Fruit fly (Drosophila melanogaster) whole organism, embryonic: ENCODE data around the gene CG8526.
A peak's percentile ranks its signal among the peaks of the same experiment; 100 is the strongest.

ENCODE experiments used
- Adf1 ChIP-seq: fragments of 200-800 bp; sonication (Bioruptor generic); IDR thresholded peaks from 2 replicates; pipeline ENCODE4 v1.3.6; 2022; ENCODE audit warnings: missing biosample characterization, missing genetic modification characterization
- Atf-2 ChIP-seq: fragments of 200-800 bp; sonication (Bioruptor generic); optimal IDR thresholded peaks from 2 replicates; lab custom pipeline; 2016; ENCODE audit warnings: missing biosample characterization, missing genetic modification characterization
- Awh ChIP-seq: fragments of 200-800 bp; sonication (Bioruptor generic); IDR thresholded peaks from 2 replicates; pipeline ENCODE4, ENCODE4 v1.3.6; 2022; ENCODE audit warnings: missing biosample characterization, missing genetic modification characterization
- CG10267 ChIP-seq: fragments of 200-800 bp; sonication (Bioruptor generic); optimal IDR thresholded peaks from 2 replicates; lab custom pipeline; 2018; ENCODE audit warnings: missing biosample characterization, mild to moderate bottlenecking, missing genetic modification characterization, moderate library complexity
- CG10543 ChIP-seq: fragments of 200-800 bp; sonication (Bioruptor generic); optimal IDR thresholded peaks from 3 replicates; lab custom pipeline; 2017; ENCODE audit warnings: missing biosample characterization, mild to moderate bottlenecking, missing genetic modification characterization, moderate library complexity
- CG10654 ChIP-seq: fragments of 200-800 bp; sonication (Bioruptor generic); optimal IDR thresholded peaks from 2 replicates; lab custom pipeline; 2016; ENCODE audit warnings: missing biosample characterization, missing genetic modification characterization
- CG10959 ChIP-seq: fragments of 200-800 bp; sonication (Bioruptor generic); IDR thresholded peaks from 2 replicates; pipeline ENCODE4 v1.3.6; 2022; ENCODE audit warnings: missing biosample characterization, missing genetic modification characterization
- CG11695 ChIP-seq: fragments of 200-800 bp; sonication (Bioruptor generic); IDR thresholded peaks from 3 replicates; pipeline ENCODE4 v1.3.6; 2022; ENCODE audit warnings: missing biosample characterization, missing genetic modification characterization
- CG13296 ChIP-seq: fragments of 200-800 bp; sonication (Bioruptor generic); optimal IDR thresholded peaks from 3 replicates; lab custom pipeline; 2018; ENCODE audit warnings: missing biosample characterization, mild to moderate bottlenecking, missing genetic modification characterization
- CG1647 ChIP-seq: fragments of 200-800 bp; sonication (Bioruptor generic); optimal IDR thresholded peaks from 3 replicates; lab custom pipeline; 2016; ENCODE audit warnings: missing biosample characterization, missing genetic modification characterization
- CG17186 ChIP-seq: fragments of 200-800 bp; sonication (Bioruptor generic); optimal IDR thresholded peaks from 3 replicates; lab custom pipeline; 2017; ENCODE audit warnings: missing biosample characterization, missing genetic modification reagents, missing genetic modification characterization
- CG17385 ChIP-seq: fragments of 200-800 bp; sonication (Bioruptor generic); optimal IDR thresholded peaks from 3 replicates; lab custom pipeline; 2018; ENCODE audit warnings: missing biosample characterization, mild to moderate bottlenecking, missing genetic modification characterization
- CG18262 ChIP-seq: fragments of 200-800 bp; optimal IDR thresholded peaks from 3 replicates; lab custom pipeline; 2019; ENCODE audit warnings: missing biosample characterization, mild to moderate bottlenecking, missing genetic modification characterization, moderate library complexity
- CG2199 ChIP-seq: fragments of 200-800 bp; sonication (Bioruptor generic); IDR thresholded peaks from 3 replicates; pipeline ENCODE4 v1.3.6; 2022; ENCODE audit warnings: missing biosample characterization, missing genetic modification characterization
- CG2875 ChIP-seq: fragments of 200-800 bp; sonication (Bioruptor generic); optimal IDR thresholded peaks from 2 replicates; lab custom pipeline; 2017; ENCODE audit warnings: missing biosample characterization, mild to moderate bottlenecking, missing genetic modification characterization, missing genetic modification reagents
- CG4820 ChIP-seq: fragments of 200-800 bp; sonication (Bioruptor generic); optimal IDR thresholded peaks from 3 replicates; lab custom pipeline; 2016; ENCODE audit warnings: missing biosample characterization, missing genetic modification characterization
- CG5180 ChIP-seq: fragments of 200-800 bp; sonication (Bioruptor generic); optimal IDR thresholded peaks from 3 replicates; lab custom pipeline; 2017; ENCODE audit warnings: missing biosample characterization, missing genetic modification characterization, mild to moderate bottlenecking, moderate library complexity, missing genetic modification reagents
- CG7556 ChIP-seq: fragments of 200-800 bp; sonication (Bioruptor generic); optimal IDR thresholded peaks from 2 replicates; lab custom pipeline; 2017; ENCODE audit warnings: missing biosample characterization, mild to moderate bottlenecking, missing genetic modification characterization
- CG8290 ChIP-seq, 3 experiments: fragments of 200-800 bp; sonication (Bioruptor generic); optimal IDR thresholded peaks; 2 replicates each; lab custom pipeline; 2016 to 2019; ENCODE audit warnings: missing biosample characterization in 3 of 3, missing genetic modification characterization in 3 of 3, mild to moderate bottlenecking in 2 of 3, moderate library complexity in 1 of 3
- Dek ChIP-seq: fragments of 200-800 bp; sonication (Bioruptor generic); optimal IDR thresholded peaks from 3 replicates; lab custom pipeline; 2019; ENCODE audit warnings: missing biosample characterization, mild to moderate bottlenecking, missing genetic modification characterization, moderate library complexity
- Hand ChIP-seq: fragments of 200-800 bp; sonication (Bioruptor generic); optimal IDR thresholded peaks from 2 replicates; lab custom pipeline; 2017; ENCODE audit warnings: mild to moderate bottlenecking, missing biosample characterization, missing genetic modification reagents, missing genetic modification characterization
- Mad ChIP-seq: fragments of 200-800 bp; sonication (Bioruptor generic); optimal IDR thresholded peaks from 2 replicates; lab custom pipeline; 2016; ENCODE audit warnings: missing biosample characterization, missing genetic modification characterization
- Nf-YA ChIP-seq: fragments of 200-800 bp; sonication (Bioruptor generic); IDR thresholded peaks from 2 replicates; pipeline ENCODE4 v1.3.6; 2022; ENCODE audit warnings: missing biosample characterization, missing genetic modification characterization
- Six4 ChIP-seq: fragments of 200-800 bp; sonication (Bioruptor generic); optimal IDR thresholded peaks from 2 replicates; lab custom pipeline; 2016; ENCODE audit warnings: missing biosample characterization, missing genetic modification characterization
- al ChIP-seq: fragments of 200-800 bp; sonication (Bioruptor generic); IDR thresholded peaks from 2 replicates; pipeline ENCODE4 v1.3.6; 2022; ENCODE audit warnings: missing biosample characterization, missing genetic modification characterization
- ap ChIP-seq: fragments of 200-800 bp; sonication (Bioruptor generic); IDR thresholded peaks from 2 replicates; pipeline ENCODE4 v1.3.6; 2022; ENCODE audit warnings: missing biosample characterization, missing genetic modification characterization
- ara ChIP-seq: fragments of 200-800 bp; sonication (Bioruptor generic); IDR thresholded peaks from 2 replicates; pipeline ENCODE4 v1.3.6; 2022; ENCODE audit warnings: missing biosample characterization, missing genetic modification characterization
- bsh ChIP-seq, 2 experiments: fragments of 200-800 bp; sonication (Bioruptor generic); optimal IDR thresholded peaks; 2 replicates each; lab custom pipeline; 2017 to 2018; ENCODE audit warnings: mild to moderate bottlenecking in 2 of 2, missing biosample characterization in 2 of 2, missing genetic modification characterization in 2 of 2, moderate library complexity in 1 of 2
- btn ChIP-seq: fragments of 200-800 bp; sonication (Bioruptor generic); optimal IDR thresholded peaks from 2 replicates; lab custom pipeline; 2016; ENCODE audit warnings: missing biosample characterization, missing genetic modification characterization
- cwo ChIP-seq: fragments of 200-800 bp; sonication (Bioruptor generic); optimal IDR thresholded peaks from 3 replicates; lab custom pipeline; 2017; ENCODE audit warnings: missing biosample characterization, missing genetic modification characterization, mild to moderate bottlenecking, moderate library complexity, missing genetic modification reagents
- da ChIP-seq: fragments of 200-800 bp; sonication (Bioruptor generic); optimal IDR thresholded peaks from 2 replicates; lab custom pipeline; 2016; ENCODE audit warnings: missing biosample characterization, missing genetic modification characterization
- dimm ChIP-seq: fragments of 200-800 bp; sonication (Bioruptor generic); IDR thresholded peaks from 2 replicates; pipeline ENCODE4 v1.3.6; 2022; ENCODE audit warnings: missing biosample characterization, missing genetic modification characterization
- disco-r ChIP-seq: fragments of 200-800 bp; sonication (Bioruptor generic); optimal IDR thresholded peaks from 2 replicates; lab custom pipeline; 2016; ENCODE audit warnings: missing biosample characterization, missing genetic modification characterization
- dpn ChIP-seq, 2 experiments: fragments of 200-800 bp; sonication (Bioruptor generic); optimal IDR thresholded peaks; 3 replicates each; lab custom pipeline; 2016; ENCODE audit warnings: missing biosample characterization in 2 of 2, missing genetic modification characterization in 2 of 2
- fd102C ChIP-seq: fragments of 200-800 bp; sonication (Bioruptor generic); optimal IDR thresholded peaks from 2 replicates; lab custom pipeline; 2018; ENCODE audit warnings: missing biosample characterization, mild to moderate bottlenecking, missing genetic modification characterization, moderate library complexity
- fu2 ChIP-seq: fragments of 200-800 bp; sonication (Bioruptor generic); optimal IDR thresholded peaks from 2 replicates; lab custom pipeline; 2016; ENCODE audit warnings: missing biosample characterization, missing genetic modification characterization
- ind ChIP-seq: fragments of 200-800 bp; sonication (Bioruptor generic); optimal IDR thresholded peaks from 3 replicates; lab custom pipeline; 2016; ENCODE audit warnings: missing biosample characterization, missing genetic modification characterization
- kah ChIP-seq: fragments of 200-800 bp; sonication (Bioruptor generic); optimal IDR thresholded peaks from 2 replicates; lab custom pipeline; 2018; ENCODE audit warnings: missing biosample characterization, mild to moderate bottlenecking, missing genetic modification characterization
- lbe ChIP-seq: fragments of 200-800 bp; sonication (Bioruptor generic); optimal IDR thresholded peaks from 2 replicates; lab custom pipeline; 2016; ENCODE audit warnings: missing biosample characterization, mild to moderate bottlenecking, missing genetic modification characterization
- mirr ChIP-seq: fragments of 200-800 bp; sonication (Bioruptor generic); optimal IDR thresholded peaks from 3 replicates; lab custom pipeline; 2018; ENCODE audit warnings: missing biosample characterization, mild to moderate bottlenecking, missing genetic modification characterization
- prd ChIP-seq, 3 experiments: fragments of >200 bp in 2 of 3; fragments of 200-800 bp in 1 of 3; sonication (Bioruptor generic) in 1 of 3; optimal IDR thresholded peaks in 2 of 3; IDR thresholded peaks in 1 of 3; 2 replicates in 2 of 3; 3 replicates in 1 of 3; pipeline versions ENCODE4 v1.3.6 to Lab custom; 2017 to 2022; ENCODE audit warnings: missing biosample characterization in 1 of 3, missing genetic modification characterization in 1 of 3
- psq ChIP-seq: fragments of 200-800 bp; sonication (Bioruptor generic); optimal IDR thresholded peaks from 2 replicates; lab custom pipeline; 2017; ENCODE audit warnings: missing biosample characterization, missing genetic modification characterization
- schlank ChIP-seq: fragments of 200-800 bp; sonication (Bioruptor generic); optimal IDR thresholded peaks from 2 replicates; lab custom pipeline; 2018; ENCODE audit warnings: missing biosample characterization, mild to moderate bottlenecking, missing genetic modification characterization
- scrt ChIP-seq: fragments of 200-800 bp; sonication (Bioruptor generic); optimal IDR thresholded peaks from 2 replicates; lab custom pipeline; 2018; ENCODE audit warnings: missing biosample characterization, mild to moderate bottlenecking, missing genetic modification characterization, moderate library complexity
- sima ChIP-seq: fragments of 200-800 bp; sonication (Bioruptor generic); optimal IDR thresholded peaks from 2 replicates; lab custom pipeline; 2016; ENCODE audit warnings: missing biosample characterization, missing genetic modification characterization
- tna ChIP-seq: fragments of 200-800 bp; sonication (Bioruptor generic); IDR thresholded peaks from 2 replicates; pipeline ENCODE4 v1.3.6; 2022; ENCODE audit warnings: missing biosample characterization, missing genetic modification characterization; ENCODE audit not compliant: partially characterized antibody
- vfl ChIP-seq: fragments of 200-800 bp; sonication (Bioruptor generic); optimal IDR thresholded peaks from 2 replicates; lab custom pipeline; 2016; ENCODE audit warnings: missing biosample characterization, missing genetic modification characterization

CG8526 gene

DNA sequence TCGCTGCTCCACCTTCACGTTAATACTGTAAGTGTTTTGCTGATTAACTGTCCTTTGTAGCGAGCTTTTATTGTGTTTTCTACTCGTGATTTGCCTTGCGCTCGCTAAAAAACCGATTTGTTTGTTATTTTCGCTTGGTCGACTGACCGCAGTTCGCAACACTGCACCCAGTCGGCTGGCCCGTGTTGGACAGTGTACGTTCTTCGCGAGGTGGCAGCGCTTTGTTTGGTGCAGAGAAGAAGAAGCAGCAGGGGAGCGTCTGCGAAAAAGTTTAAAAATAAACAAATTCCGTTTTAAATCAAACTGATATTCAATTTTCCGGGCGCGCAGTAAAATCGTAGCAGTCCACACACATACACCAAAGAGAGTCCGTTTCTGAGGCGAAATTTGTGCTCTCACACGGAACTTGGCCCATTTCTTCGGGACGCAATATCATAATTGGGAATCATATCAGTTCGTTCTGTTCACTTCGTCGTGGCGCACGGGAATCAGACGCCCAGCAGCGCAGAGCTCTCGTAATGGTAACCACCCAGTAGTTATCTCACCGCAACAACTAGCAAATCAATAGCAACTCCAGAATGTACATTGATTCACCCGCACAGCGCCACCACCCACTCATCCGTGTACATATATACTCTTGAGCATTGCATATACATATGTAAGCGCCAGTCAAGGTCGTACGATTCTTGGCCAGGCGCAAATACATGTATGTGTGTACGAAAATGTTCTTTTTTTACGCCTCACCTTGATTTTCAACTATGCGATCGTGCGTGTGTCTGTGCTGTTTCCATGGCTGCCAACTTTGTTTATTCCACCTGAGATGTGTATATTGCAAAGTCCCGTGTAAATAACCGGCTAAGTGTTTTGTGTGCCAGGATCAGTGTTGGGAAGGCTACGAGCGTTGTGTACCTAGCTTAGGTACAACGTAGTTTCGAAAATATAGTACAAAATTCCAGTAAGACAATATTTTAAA, 33.2 kb upstream of the CG8526 start, which contains the start of gene Naa80 (continued):
- TF ChIP-seq sima (GFP tag; lab: Kevin White, UChicago) (no peak), dpn (GFP tag; optimal IDR thresholded peaks at IDR 0.05; lab: Kevin White, UChicago) (peak; percentile 77), lbe (GFP tag; lab: Kevin White, UChicago) (peak; percentile 63), CG4820 (GFP tag; lab: Kevin White, UChicago) (peak; percentile 8), fu2 (GFP tag; lab: Kevin White, UChicago) (peak; percentile 86), CG10654 (GFP tag; lab: Kevin White, UChicago) (peak; percentile 51), Mad (GFP tag; lab: Kevin White, UChicago) (peak; percentile 69), Adf1 (GFP tag; lab: Robert Waterston, UW) (peak; percentile 67), scrt (no peak), CG13296 (GFP tag; lab: Kevin White, UChicago) (peak; percentile 64), kah (GFP tag; lab: Kevin White, UChicago) (peak; percentile 31), Hand (no peak), ara (peak; percentile 43; the same call in 1 of the 2 replicates), fd102C (GFP tag; lab: Kevin White, UChicago) (no peak), ind (GFP tag; lab: Kevin White, UChicago) (peak; percentile 72), btn (GFP tag; lab: Kevin White, UChicago) (no peak), al (GFP tag; lab: Robert Waterston, UW) (peak; percentile 61), Atf-2 (no peak), CG2875 (GFP tag; lab: Kevin White, UChicago) (no peak), Dek (tag; lab: Kevin White, UChicago) (peak; percentile 34), CG18262 (tag; lab: Kevin White, UChicago) (peak; percentile 11), Six4 (GFP tag; lab: Kevin White, UChicago) (peak; percentile 1), schlank (no peak), disco-r (GFP tag; lab: Kevin White, UChicago) (peak; percentile 7), CG8290 (GFP tag; optimal IDR thresholded peaks at IDR 0.05; lab: Kevin White, UChicago) (peak; percentile 40), CG8290 (tag; optimal IDR thresholded peaks at IDR 0.05; lab: Kevin White, UChicago) (peak in 1 of 2 experiments; percentile 90), mirr (GFP tag; lab: Kevin White, UChicago) (peak; percentile 28), vfl (GFP tag; lab: Kevin White, UChicago) (peak; percentile 77), cwo (peak; percentile 25), ap (GFP tag; lab: Robert Waterston, UW) (no peak), Nf-YA (GFP tag; lab: Robert Waterston, UW) (no peak), CG11695 (GFP tag; lab: Robert Waterston, UW) (no peak), psq (GFP tag; lab: Kevin White, UChicago) (no peak), Awh (GFP tag; lab: Robert Waterston, UW) (no peak), CG10267 (peak; percentile 95), prd (optimal IDR thresholded peaks at IDR 0.05; lab: Kevin White, UChicago) (no peak), prd (GFP tag; IDR thresholded peaks at IDR 0.05; lab: Robert Waterston, UW) (peak; percentile 61; the same call in 2 of the 3 replicates), CG10959 (no peak), tna (peak; percentile 48; the same call in 1 of the 2 replicates), CG17186 (GFP tag; lab: Kevin White, UChicago) (peak; percentile 64), bsh (GFP tag; optimal IDR thresholded peaks at IDR 0.05; lab: Kevin White, UChicago) (peak in 1 of 2 experiments; percentile 35), CG10543 (GFP tag; lab: Kevin White, UChicago) (peak; percentile 72), dimm (GFP tag; lab: Robert Waterston, UW) (no peak), CG7556 (GFP tag; lab: Kevin White, UChicago) (peak; percentile 48), CG2199 (GFP tag; lab: Robert Waterston, UW) (peak; percentile 15; the same call in 1 of the 3 replicates), CG17385 (GFP tag; lab: Kevin White, UChicago) (peak; percentile 99), CG5180 (GFP tag; lab: Kevin White, UChicago) (no peak), CG1647 (GFP tag; lab: Kevin White, UChicago) (peak; percentile 73), da (GFP tag; lab: Kevin White, UChicago) (peak; percentile 38)
